Worm (Caenorhabditis elegans) whole organism, L4/young adult: ENCODE data around the gene Y57A10C.11.
A peak's percentile ranks its signal among the peaks of the same experiment; 100 is the strongest.

ENCODE experiments used
- W03F9.2 ChIP-seq: fragments of 150-350 bp; optimal IDR thresholded peaks from 2 replicates; lab custom pipeline; 2014; ENCODE audit warnings: missing biosample characterization, missing genetic modification characterization
- dao-5 ChIP-seq: sonication (generic microtip); optimal IDR thresholded peaks from 2 replicates; lab custom pipeline; 2016; ENCODE audit warnings: missing genotype, missing genetic modification characterization, moderate library complexity, missing compliant biosample characterization
- him-1 ChIP-seq: sonication (generic microtip); optimal IDR thresholded peaks from 2 replicates; lab custom pipeline; 2016; ENCODE audit warnings: missing genotype, missing genetic modification reagents, missing genetic modification characterization, missing compliant biosample characterization

The Y57A10C.11 gene

ce11 chrII:12435202-12435872 is 20.6 kb upstream of the Y57A10C.11 start:
- no peak for TF ChIP-seq W03F9.2
- TF ChIP-seq him-1, result no peak
- TF ChIP-seq dao-5 (tag; lab: Kevin White, UChicago), result no peak

- TF ChIP-seq him-1, result no peak
- TF ChIP-seq W03F9.2, result no peak
- no peak for TF ChIP-seq dao-5 (tag; lab: Kevin White, UChicago)
Measured at ce11 chrII:12432356-12432755, 17.7 kb upstream of the Y57A10C.11 start, which contains the start of gene dct-12. dct-12 (minus strand) TSS chrII:12432456.

DNA sequence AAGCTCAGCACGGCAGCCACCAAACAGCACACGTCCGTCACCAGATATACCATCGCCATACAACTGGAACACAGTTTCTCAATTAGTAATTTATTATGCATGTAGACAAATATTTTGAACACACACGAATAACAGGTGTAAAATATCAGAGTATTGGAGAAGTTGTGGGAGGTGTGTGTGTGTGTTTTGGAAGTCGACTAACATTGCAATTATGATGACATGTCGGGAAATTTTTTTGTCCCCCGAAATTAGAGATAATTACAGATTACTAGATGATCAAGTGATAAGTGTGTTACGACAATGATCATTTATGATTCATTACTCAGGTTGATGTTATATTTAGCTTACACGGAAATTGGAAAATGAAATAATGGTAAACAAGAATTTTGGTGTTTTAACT is 15.0 kb upstream of the Y57A10C.11 start, which contains the start of gene Y57A10C.8:
TSS of gene Y57A10C.8 (minus strand) at position 101 of the 400 bp plus-strand sequence.
- TF ChIP-seq him-1 (no peak), dao-5 (tag; lab: Kevin White, UChicago) (no peak), W03F9.2 (no peak)

- TF ChIP-seq W03F9.2, result peak; percentile 32
- TF ChIP-seq him-1, result no peak
- TF ChIP-seq dao-5 (tag; lab: Kevin White, UChicago), result no peak
Measured at ce11 chrII:12425644-12426222, 11.0 kb upstream of the Y57A10C.11 start, which contains the start of gene daf-22. daf-22 (minus strand) TSS chrII:12425694.

- TF ChIP-seq W03F9.2 (no peak), him-1 (no peak), dao-5 (tag; lab: Kevin White, UChicago) (no peak)
Measured at ce11 chrII:12420486-12420885, 5.8 kb upstream of the Y57A10C.11 start, which contains the start of gene sre-26. sre-26 (minus strand) TSS chrII:12420586.

DNA sequence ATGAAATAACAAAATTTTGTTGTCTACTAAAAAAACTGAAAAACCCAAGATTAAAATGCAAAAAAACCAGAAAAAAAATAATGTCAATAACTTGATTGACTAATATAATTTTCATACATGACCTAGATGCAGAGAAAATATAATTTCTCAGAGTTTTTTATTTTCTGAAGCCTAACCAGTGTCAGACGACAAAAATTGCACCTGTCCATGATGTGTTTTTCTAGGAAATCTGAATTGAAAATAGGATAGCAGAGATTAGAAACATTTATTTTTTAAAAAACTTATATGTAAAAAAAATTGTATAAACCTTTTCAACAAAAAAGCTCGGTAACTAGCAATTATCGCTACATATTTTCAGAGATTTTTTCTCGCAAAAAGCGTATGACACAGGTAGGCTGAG is 3.3 kb upstream of the Y57A10C.11 start:
- TF ChIP-seq dao-5 (tag; lab: Kevin White, UChicago), result no peak
- TF ChIP-seq W03F9.2, result no peak
- TF ChIP-seq him-1, result no peak

- TF ChIP-seq him-1 (no peak), dao-5 (tag; lab: Kevin White, UChicago) (no peak), W03F9.2 (no peak)
Measured at ce11 chrII:12417514-12417913, 2.8 kb upstream of the Y57A10C.11 start, which contains the start of gene sre-27. sre-27 (minus strand) TSS chrII:12417614.

ce11 chrII:12412417-12412816 is 2.3 kb downstream of the Y57A10C.11 start, which contains the start of gene Y57A10C.1:
Y57A10C.1 (minus strand) TSS chrII:12412517.
- TF ChIP-seq W03F9.2, result no peak

DNA sequence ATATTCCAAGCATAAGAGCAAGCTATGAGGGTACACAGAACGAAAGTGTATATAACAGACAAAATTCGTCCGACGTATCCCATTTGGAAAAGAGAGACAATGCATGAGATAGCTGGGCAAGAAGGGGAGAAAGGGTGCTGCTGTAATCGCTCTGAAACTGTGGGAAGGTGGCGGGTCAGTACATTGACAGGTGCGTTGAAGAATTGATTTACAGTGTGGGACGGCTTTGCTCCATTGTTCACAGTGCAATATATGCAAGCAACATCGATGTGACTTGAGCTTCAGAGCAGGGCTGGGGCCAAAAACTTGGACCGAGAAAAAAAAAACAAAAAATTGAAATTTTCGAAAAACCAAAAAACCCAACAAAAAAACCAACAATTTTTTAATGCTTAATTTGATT is 4.6 kb downstream of the Y57A10C.11 start, which contains the start of gene F57G9.3:
TSS of gene F57G9.3 (minus strand) at position 101 of the 400 bp plus-strand sequence.
- TF ChIP-seq dao-5 (tag; lab: Kevin White, UChicago), result no peak
- TF ChIP-seq him-1, result no peak
- no peak for TF ChIP-seq W03F9.2

DNA sequence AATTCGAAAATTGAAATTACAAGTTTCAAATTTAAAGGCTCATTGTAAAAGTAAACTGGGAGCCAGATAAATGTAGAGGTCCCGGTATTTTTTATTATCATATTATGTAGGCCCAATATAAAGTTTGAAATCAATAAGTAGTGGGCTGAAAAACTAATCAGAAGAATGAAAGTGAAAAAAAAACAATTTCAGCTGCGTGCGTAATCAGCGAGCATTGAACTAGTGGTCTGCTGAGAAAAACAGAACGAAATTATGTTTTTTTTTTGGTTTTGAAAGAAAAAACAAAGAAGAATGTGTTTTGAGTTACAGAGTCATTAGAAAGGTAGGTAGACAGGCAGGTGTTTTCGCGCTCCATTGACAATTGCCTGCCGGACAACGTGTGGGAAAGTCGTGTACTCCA is 6.0 kb downstream of the Y57A10C.11 start, which contains the start of gene sre-31:
TSS of gene sre-31 (minus strand) at position 101 of the 400 bp plus-strand sequence.
- no peak for TF ChIP-seq him-1
- TF ChIP-seq W03F9.2, result no peak
- TF ChIP-seq dao-5 (tag; lab: Kevin White, UChicago), result no peak

DNA sequence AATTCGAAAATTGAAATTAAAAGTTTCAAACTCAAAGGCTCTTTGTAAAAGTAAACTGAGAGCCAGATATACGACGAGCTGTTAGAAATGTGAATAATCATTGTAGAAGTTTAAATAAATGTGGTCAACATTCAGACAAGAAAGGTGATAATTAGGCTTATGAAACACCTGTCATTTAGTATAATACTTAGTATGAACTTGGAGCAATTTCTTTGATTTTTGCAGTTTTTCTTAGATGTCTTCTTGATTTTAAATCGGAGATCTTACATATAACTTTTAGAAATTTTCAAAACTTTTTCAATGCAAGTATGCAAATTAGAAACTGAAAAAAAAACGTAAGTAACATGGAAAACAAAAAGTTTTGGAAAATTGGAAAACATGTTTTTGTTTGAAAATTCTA is 8.3 kb downstream of the Y57A10C.11 start, which contains the start of gene sre-30:
TSS of gene sre-30 (minus strand) at position 101 of the 400 bp plus-strand sequence.
- no peak for TF ChIP-seq him-1
- TF ChIP-seq dao-5 (tag; lab: Kevin White, UChicago), result no peak
- no peak for TF ChIP-seq W03F9.2

DNA sequence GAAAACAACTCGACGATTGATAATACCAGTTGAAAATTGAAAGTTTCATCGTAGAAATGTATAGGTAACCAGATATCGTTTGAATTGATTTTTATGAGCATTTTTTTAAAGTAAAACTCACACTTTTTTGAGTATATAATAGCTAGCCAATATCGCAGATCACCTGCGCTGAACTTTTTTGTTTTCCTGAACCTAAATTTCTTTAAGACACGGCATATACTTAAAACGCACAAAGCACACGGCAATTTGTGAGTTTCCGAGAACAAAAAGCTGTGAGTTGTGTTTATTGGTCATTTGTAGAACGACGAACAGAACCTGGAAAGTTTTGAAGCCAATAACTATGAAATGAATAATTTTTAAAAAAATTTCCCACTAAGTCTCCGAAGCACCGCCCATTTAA is 12.9 kb downstream of the Y57A10C.11 start, which contains the start of gene sre-29:
TSS of gene sre-29 (minus strand) at position 101 of the 400 bp plus-strand sequence.
- TF ChIP-seq W03F9.2, result no peak
- TF ChIP-seq dao-5 (tag; lab: Kevin White, UChicago), result no peak
- TF ChIP-seq him-1, result no peak

DNA sequence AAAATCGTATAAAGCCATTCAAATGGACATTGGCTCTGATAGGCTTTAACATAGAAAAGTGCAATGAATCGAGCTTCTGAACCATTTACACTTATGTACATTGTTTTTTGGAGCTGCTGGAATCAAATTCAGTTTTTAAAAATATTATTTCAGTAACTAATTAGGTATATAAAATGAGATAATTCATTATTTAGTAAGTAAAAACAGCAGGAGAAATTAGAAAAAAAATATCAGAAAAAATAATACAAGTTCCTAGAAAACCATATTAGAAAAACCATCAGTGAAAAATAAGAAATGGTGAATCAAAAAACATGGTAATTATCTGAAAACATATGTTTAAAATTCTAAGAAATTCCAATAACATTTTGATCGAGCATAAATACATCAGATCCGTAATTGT is 17.0 kb downstream of the Y57A10C.11 start, which contains the start of gene F57G9.7:
TSS of gene F57G9.7 (minus strand) at position 101 of the 400 bp plus-strand sequence.
- TF ChIP-seq W03F9.2 (no peak), him-1 (no peak), dao-5 (tag; lab: Kevin White, UChicago) (no peak)

- TF ChIP-seq W03F9.2 (no peak), him-1 (no peak), dao-5 (tag; lab: Kevin White, UChicago) (no peak)
Measured at ce11 chrII:12394138-12394537, 20.6 kb downstream of the Y57A10C.11 start.

DNA sequence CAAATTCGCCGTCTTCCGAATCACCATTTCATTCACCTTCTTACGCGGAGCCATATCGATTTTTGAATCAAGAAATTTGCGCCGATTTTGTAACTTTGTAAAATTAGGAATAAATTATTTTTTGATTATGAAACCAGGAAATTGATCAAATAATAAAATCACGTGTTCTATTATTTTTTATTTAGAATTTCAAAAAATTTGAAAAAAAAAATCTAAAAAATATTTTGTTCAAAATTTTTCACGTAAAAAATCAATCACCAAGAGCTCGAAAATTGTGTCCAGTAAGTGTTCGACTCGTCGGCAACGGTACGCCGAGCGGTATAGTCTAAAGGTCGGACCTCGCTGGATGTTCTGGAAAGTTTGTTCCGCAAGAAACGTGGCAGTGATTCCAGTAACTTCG is 21.0 kb downstream of the Y57A10C.11 start, which contains the start of gene Y57A10B.7:
TSS of gene Y57A10B.7 (minus strand) at position 101 of the 400 bp plus-strand sequence.
- TF ChIP-seq him-1 (no peak), dao-5 (tag; lab: Kevin White, UChicago) (no peak), W03F9.2 (no peak)
